Fruit fly (Drosophila melanogaster): Measurements from ENCODE around the gene CG46306.

DNA sequence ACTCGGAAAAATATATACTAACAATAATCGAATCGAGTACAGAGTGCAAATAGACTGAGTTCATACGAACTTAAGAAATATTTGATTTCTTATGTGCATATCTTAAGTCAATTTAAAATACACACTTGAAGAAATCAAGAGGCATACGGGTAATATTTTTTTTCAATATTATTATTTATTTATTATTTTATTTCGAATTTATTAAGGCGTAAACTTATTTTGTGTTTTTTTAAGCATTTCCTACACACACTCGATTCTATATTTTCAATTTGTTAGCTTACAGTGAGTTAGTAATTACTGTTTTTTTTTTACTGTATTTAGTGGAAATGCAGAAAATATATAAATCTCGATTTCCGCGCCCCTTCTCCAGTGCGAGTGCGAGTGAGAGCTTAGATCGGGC, 22.1 kb downstream of the CG46306 start:
- TF ChIP-seq pan (optimal IDR thresholded peaks at IDR 0.05) = no peak
- TF ChIP-seq lola (GFP tag; optimal IDR thresholded peaks at IDR 0.05) = no peak
- no peak for TF ChIP-seq h (GFP tag; optimal IDR thresholded peaks at IDR 0.05)
- no peak for TF ChIP-seq N (GFP tag; optimal IDR thresholded peaks at IDR 0.05)
